Worm (Caenorhabditis elegans) whole organism, dauer: ENCODE measurements around the gene fah-1.

Source experiments
- unc-62 ChIP-seq: sonication (generic microtip); optimal IDR thresholded peaks from 2 replicates; lab custom pipeline; 2017; ENCODE audit warnings: missing biosample characterization, missing genetic modification reagents, missing genetic modification characterization

Gene fah-1

DNA sequence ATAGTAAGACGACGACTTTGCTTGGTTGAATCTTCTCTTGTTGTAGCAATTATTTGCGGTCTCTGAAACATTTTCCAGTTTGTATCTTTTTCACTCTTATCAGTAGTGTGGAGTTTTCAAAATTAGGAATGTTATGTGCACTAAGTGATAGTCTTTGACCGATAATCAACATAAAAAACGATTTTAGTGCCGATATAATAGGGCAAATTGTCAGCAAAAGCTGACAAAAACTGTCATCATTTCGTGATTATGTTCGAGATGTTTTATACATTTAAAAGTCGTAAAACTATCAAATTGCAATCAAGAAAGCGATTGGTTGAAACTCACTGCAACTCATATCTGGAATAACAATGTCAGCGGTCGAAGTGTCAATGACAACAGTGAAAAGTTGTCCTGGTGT is 3.5 kb downstream of the fah-1 start:
- no peak for TF ChIP-seq unc-62

DNA sequence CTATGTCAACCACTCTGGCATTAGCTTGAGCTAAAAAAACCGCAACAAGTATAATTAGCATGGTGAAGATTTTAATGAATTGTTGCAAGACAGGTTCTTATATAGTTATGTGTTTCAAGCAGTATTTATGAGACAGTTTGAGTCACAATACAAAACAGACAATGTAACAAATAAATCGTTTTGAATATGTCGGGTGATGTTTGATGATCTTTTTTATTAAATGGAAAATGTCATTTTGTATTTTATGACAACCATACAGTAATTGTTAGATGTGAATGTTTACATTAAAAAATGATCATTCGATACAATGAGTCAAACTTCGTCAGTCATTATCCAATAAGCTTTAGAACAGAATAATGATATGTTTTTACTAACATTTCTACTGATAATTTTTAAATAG is 5.3 kb downstream of the fah-1 start, which contains the start of gene K10C2.7:
K10C2.7 (minus strand) TSS at position 101 of the 400 bp plus-strand sequence.
- TF ChIP-seq unc-62 = no peak

DNA sequence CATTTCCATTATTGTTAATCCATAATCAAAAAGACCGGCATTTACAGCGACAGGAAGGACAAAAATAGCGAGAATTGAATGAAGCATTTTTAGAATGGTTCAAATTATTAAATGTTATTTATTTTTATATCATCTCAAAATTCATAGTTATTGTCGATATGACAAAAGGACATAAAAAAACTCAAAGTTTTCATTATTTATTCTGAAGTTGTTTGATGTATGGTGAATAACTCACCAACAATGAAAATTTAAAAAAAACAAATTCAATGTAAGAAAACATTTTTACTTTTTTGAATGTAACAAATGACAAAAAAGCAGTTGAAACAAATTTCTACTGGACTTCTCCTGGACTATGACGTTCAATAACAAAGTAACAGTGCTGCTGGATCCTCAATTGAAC is 8.3 kb downstream of the fah-1 start, which contains the start of gene K10C2.14:
K10C2.14 (minus strand) TSS at position 101 of the 400 bp plus-strand sequence.
- TF ChIP-seq unc-62 = no peak

DNA sequence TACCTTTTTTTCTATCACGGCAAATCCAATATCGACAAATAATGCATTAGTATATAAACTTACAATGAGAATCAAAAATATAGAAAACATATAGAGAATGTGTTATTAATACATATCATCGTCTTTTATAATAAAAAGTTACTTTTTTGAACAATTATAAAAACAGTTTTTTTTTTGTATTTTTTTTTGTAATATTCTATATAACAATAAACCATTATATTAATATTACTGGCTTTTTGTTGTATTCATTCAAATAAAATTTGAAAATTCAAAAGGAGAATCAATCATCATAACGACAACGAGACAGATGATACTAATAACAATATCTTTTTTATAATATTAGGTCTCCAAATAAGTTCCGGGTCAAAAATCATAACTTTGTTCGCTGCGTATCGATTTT is 11.2 kb downstream of the fah-1 start, which contains the start of gene K10C2.8:
K10C2.8 (minus strand) TSS at position 101 of the 400 bp plus-strand sequence.
- TF ChIP-seq unc-62 = no peak

DNA sequence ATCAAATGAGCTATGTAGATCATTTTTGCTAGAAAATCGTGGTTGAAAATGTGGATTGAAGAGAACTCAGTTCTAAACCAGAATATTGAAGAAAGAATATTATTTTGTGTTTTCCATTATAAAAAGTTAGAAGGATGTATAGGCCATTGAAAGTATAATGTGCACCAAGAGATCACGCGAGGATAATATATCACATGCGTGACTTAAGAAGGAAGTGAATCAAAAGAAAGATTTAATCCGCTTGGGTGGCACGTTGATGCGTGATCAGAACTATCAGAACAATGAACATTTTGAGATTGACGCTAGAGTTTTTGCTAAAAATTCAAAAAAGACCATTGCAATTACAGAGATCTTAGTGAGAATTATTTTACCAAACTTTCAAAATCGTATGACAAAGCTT is 12.9 kb downstream of the fah-1 start:
- TF ChIP-seq unc-62 = no peak

DNA sequence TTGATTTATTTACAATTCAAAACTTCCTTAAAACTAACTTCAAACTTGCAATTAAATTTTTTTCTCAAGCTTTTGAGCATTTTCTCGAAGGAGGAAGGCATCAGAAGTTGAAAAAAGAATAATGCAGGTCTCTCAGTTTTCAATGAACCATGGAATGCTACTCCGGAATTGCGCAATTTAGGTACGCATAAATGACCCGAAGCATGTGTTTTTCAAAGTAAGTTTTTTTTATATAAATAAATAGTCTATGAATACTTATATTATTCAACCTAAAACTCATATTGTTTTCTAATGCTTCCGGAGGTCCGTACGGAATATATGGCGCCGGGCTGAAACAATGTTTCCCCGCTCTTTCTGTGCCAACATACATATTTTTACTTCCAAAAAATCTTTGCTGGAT is 15.0 kb downstream of the fah-1 start, which contains the start of gene K10C2.2:
K10C2.2 (minus strand) TSS at position 101 of the 400 bp plus-strand sequence.
- TF ChIP-seq unc-62 = no peak

DNA sequence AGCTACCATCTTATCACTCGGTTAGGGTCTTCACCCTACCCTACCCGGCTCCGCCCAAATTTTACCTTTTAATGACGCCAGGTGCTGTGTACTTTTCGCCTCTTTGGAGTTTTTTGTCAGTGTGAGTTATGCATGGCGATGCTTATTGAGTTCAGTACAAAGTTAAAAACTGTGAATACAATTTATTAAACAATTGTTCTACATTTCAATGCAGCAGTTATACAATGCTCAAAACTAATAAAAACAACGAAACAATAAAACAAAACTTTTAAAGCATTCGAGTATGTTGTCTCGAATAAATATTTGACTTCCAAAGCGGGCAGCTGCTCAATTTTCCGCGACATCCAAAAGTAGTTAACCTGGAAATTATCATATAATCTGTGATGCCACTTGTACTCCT is 18.2 kb downstream of the fah-1 start, which contains the start of gene ctsa-2:
ctsa-2 (minus strand) TSS at position 101 of the 400 bp plus-strand sequence.
- no peak for TF ChIP-seq unc-62

DNA sequence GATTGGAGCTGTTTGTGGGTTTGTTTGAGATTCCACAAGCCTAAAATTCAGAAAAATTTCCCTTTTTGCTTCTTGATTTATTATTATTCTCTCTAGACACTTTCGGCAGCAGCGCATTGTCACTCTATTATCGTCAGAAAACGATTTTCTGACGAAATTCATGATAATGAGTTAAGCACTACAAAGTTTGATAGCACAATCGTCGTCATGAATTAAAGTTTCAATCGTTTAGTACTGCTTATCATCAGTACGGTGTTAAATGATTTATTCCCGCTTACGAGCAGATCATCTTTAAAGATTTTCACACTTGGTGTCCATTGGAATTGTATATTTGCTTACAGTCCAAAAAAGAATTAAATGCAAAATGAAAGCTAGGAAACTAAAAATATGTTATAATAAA is 19.2 kb downstream of the fah-1 start:
- TF ChIP-seq unc-62 = no peak

DNA sequence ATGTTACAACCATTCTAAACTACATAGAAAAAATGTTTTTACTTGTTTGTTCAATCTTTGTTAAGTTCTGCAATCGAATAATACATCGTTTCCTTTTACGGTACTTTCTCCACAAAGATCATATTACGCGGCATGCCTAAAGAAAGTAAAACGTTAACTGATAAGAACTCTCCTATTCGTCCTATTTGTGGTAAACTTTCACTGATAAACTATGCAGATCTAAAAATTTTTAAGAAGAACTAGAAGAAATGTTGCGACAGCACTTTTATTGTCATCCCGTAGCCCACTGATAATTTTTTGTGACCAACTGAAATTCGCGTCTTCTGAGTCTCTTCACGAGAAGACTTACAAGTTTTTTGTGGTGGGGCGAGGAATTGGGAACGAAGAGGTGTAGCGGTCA is 21.6 kb downstream of the fah-1 start:
- TF ChIP-seq unc-62 = no peak

DNA sequence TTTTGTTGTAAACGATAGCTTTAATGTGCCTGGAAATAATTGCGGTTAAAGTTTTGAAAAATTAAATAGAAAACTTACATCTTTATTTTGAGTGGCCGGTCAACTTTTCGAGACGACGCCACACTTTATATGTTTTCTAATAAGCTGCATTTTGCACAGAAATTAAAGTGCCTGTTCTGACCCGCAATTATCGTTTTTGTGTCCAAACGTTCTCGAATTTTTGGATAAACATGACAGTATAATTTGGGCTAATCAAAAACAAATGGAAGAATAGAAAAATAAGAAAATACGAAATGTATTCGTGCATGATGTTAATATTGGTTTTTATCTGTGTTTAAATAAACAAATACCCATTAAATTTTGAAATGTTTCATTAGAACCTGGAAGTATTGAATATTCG is 28.0 kb downstream of the fah-1 start, which contains the start of gene K10C2.12:
K10C2.12 (minus strand) TSS at position 101 of the 400 bp plus-strand sequence.
- no peak for TF ChIP-seq unc-62

DNA sequence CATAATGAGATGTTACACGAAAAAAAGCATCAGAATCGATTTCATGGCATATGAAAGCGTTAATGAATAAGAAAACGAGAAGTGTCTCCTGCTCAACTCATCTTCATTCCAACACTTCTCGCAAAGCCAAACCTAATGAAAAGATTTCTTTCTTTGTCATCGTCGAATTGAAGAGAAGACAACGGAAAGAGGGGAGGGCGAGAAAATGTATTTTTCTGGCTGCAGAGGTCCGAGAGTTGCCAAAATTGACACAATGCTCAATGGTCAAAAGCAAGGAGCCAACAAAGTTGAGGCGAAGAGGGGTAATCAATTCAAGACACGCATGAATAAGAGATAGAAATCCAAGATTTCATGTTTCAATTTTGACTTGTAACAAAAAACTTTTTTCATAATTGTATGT is 29.6 kb downstream of the fah-1 start:
- TF ChIP-seq unc-62 = no peak

DNA sequence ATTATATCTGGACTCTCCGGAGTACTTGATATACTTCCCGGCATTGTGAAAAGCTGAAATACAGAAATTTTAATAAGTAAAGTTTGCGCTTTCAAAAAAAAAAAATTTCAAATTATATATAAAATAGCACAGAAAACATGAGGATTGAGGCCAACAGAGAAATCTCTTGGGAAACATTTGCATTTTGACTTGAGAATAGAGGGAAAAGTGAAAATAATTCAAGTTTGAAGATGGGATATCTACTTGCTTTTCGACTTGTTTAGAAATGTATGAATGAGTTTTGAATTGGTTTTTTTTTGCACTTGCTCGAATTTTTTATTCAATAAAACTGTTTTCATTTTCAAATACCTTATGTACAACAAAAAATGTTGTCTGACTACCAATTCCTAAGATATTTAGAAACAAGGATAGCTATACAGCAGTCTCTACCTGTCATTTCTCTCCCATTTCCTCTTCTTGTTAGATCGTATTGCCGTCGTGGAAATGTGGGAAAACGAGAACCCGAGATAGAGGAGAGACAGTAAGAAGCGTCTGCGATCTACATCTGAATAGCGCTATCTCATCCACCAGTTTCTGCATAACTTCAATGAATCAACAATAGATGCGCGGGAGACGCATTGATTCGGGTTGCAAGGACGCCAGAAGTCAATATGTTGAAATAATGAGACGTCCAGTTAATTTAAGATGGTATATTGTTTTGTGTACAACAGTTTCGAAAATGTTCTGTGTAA is 32.2 kb downstream of the fah-1 start, which contains the start of gene T22E5.6:
T22E5.6 (minus strand) TSS at position 51 of the 731 bp plus-strand sequence.
- no peak for TF ChIP-seq unc-62

DNA sequence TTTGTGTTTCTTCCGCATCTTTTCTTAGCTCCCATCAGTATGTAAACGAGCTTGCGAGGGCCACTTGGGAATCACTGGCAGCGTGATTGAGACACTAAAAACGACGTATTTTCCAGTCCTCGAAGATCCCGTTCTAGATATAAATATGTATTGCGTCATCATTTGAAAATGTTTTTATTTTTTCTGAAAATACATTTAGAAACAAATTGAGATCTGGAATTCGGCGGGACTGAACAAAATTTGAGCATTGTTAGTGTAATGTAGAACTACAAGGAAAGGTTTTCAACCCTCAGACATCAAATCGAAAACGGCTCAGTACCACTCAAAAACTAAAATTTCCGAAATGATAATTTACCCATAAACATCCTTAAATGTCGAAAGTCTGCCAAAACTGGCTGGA is 35.1 kb downstream of the fah-1 start:
- TF ChIP-seq unc-62 = no peak

DNA sequence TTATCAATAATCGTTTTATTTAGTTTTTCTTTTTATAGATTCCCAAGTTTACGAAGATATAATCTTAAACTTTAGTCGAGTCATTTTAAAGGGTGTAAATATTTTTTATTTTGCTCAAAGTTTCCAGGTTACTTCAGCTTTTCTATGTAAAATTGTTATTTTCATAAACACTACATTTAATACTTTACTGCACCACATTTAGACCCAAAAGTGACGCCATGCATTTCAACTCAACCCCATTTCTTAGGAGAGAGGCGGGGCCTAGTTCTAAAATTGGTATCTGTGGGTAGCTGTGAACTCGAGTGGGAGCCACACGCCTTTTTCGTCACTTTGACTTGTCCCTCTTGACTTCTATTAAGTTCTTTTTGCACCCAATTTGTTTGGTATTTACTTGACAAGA is 36.1 kb downstream of the fah-1 start, which contains the start of gene T22E5.1:
T22E5.1 (plus strand) TSS at position 301 of the 400 bp plus-strand sequence.
- no peak for TF ChIP-seq unc-62

DNA sequence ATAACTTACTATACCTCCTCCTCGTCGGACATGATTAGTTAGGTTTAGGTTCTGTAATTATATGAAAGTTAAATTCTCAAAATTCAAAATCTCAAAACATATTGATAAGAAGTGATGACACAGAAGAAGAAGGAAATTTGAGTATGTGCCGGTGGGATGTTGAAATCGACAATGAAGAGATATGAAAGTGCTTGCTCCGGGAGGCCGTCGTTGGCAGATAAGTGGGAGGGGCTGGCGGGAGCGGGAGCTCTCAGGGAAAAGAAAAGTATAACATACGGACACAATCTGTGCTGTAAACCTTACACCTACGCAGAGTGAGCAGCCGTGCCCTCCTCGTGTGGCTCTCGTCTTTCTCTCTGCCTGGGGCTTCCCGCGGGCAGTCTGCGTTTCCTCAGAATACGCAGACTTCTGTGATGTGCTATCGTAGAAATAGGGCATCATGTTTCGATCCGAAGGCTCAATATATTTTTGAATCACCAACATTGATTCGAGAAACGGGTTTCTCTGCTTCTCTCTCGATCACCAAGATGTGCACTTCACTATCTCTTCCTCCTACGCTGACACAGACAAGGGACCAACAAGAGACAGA is 38.4 kb downstream of the fah-1 start, which contains the start of gene mup-2:
mup-2 (minus strand) TSS at position 51 of the 589 bp plus-strand sequence.
- TF ChIP-seq unc-62 = no peak

DNA sequence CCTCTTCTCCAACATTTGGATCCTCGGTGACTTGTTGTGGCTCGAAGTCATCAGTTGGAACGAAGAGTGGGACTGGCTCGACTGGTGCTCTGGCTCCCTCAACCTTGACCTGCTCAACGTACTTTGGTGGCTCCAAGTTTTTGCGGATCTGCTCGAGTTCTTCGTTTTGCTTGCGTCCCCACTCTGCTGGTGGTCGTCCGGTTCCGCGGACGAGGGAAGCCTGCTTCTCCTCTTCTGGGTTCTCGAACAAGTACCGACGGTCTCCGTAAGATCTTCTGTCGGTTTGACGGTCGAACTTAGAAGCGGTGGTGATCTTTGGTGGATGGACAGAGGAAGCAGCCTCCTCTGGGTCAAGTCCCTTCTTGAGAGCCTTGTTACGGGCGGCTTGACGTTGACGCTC is 40.0 kb downstream of the fah-1 start:
- TF ChIP-seq unc-62 = no peak

DNA sequence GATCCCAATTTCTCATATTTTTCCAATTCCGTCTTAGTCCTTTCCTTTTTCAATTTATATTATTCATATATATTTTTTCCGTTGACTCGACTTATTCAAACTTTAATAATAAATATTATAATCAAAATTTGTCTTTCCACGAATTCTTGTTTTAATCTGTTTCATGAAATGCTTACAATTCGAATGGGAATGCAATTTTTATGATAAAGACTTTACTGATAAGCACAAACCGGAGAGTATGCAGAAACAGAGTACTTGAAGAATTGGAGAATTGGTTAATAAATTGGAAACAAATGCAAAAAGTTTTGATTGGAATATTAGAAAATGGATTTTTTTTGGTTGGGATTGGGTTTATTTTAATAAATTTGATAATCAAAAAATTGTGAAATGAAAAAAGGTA is 40.4 kb downstream of the fah-1 start:
- no peak for TF ChIP-seq unc-62

DNA sequence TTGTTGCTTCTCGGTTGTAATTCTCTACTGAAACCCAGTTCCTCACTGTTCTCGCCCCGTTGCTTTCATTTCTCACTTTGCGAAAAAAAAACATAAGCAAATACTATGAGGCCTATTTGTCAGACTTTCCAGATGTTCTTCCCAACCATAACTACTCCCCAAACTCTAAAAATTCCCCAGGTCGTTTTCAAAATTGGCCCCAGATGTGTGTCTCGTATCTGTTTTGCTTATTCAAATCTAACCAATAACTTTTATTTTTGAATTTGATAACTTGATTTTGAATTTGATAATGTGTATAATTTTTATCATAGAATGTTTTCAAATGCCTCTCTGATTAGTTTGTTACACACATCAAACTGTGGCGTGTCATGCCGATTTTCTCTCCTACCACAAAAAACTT is 40.9 kb downstream of the fah-1 start:
- no peak for TF ChIP-seq unc-62
